Worm (Caenorhabditis elegans): Measurements from ENCODE around the gene F21G4.3.

Gene F21G4.3

DNA sequence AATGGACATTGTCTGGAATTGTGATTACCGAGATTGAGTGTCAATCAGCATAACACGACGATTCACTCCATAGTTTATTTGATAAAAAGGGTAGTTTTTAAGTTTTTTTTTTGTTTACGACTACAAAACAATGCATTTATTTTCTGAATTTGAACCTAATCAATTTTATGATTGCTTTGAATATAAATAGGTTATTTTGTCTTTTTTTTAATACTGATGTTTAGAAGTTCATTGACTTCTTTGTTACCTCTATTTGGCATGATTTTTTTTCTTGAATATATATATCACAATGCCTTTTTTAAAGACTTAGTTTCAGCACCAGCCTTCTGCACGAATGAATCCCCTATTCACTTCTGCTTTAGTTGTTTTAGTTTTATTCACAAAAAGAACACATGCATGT, 25.4 kb upstream of the F21G4.3 start, which contains the start of gene R07B1.13:
Gene R07B1.13 (plus strand): TSS at position 301 of the 400 bp plus-strand sequence.
- TF ChIP-seq Y79H2A.3 (GFP tag; conservative IDR thresholded peaks at IDR 0.05) (no peak), nhr-90 (tag; optimal IDR thresholded peaks at IDR 0.05) (no peak), B0336.3 (GFP tag; IDR thresholded peaks at IDR 0.05) (no peak), him-1 (tag; optimal IDR thresholded peaks at IDR 0.05) (no peak), ceh-58 (GFP tag; IDR thresholded peaks at IDR 0.05) (no peak), madf-8 (GFP tag; conservative IDR thresholded peaks at IDR 0.05) (no peak)

DNA sequence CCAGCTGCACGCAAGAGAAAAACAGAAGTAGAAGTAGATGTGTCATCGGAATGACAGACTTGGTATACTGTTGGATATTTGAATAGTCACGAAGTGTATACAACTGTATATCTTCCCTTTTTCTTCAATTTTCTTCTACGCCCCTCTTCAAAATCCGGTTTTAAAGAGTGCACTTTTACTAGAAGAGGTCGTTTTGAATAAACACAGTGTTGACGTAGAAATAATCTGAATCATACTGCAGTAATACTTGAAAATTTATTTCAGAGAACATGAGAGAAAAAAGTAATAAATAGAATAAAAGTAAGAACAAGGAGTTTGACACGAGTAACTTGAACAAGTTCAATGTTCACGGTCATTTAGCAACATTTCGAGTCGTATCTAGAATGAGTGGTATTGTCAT, 22.4 kb upstream of the F21G4.3 start, which contains the start of gene R07B1.8:
Gene R07B1.8 (minus strand): TSS at position 101 of the 400 bp plus-strand sequence.
- no peak for TF ChIP-seq F22D6.2 (tag; optimal IDR thresholded peaks at IDR 0.05)

ce11 chrX:9877117-9877516, 17.8 kb upstream of the F21G4.3 start, which contains the start of gene R07B1.9:
TSS of gene R07B1.9 (plus strand) at chrX:9877417.
- TF ChIP-seq unc-62 (GFP tag; optimal IDR thresholded peaks at IDR 0.05) (no peak), somi-1 (GFP tag; optimal IDR thresholded peaks at IDR 0.05) (no peak), die-1 (tag; optimal IDR thresholded peaks at IDR 0.05) (no peak), cebp-1 (GFP tag; IDR thresholded peaks at IDR 0.05) (no peak), cebp-1 (tag; optimal IDR thresholded peaks at IDR 0.05) (no peak), T07F8.4 (tag; optimal IDR thresholded peaks at IDR 0.05) (no peak), ceh-27 (GFP tag; optimal IDR thresholded peaks at IDR 0.05) (no peak), rec-8 (tag; optimal IDR thresholded peaks at IDR 0.05) (no peak), Y56A3A.18 (GFP tag; IDR thresholded peaks at IDR 0.05) (no peak), ztf-18 (tag; optimal IDR thresholded peaks at IDR 0.05) (no peak), aptf-3 (GFP tag; IDR thresholded peaks at IDR 0.05) (no peak), Y53F4B.3 (GFP tag; IDR thresholded peaks at IDR 0.05) (no peak), bed-2 (GFP tag; IDR thresholded peaks at IDR 0.05) (no peak), snpc-1.1 (tag; optimal IDR thresholded peaks at IDR 0.05; ENCODE audit: insufficient read depth) (no peak), xnd-1 (tag; optimal IDR thresholded peaks at IDR 0.05) (no peak), tbx-9 (tag; optimal IDR thresholded peaks at IDR 0.05; ENCODE audit: borderline replicate concordance) (no peak), ztf-26 (tag; optimal IDR thresholded peaks at IDR 0.05) (no peak), ceh-91 (GFP tag; IDR thresholded peaks at IDR 0.05) (no peak), madf-6 (GFP tag; IDR thresholded peaks at IDR 0.05) (no peak), egl-44 (GFP tag; IDR thresholded peaks at IDR 0.05) (no peak), ZK185.1 (tag; optimal IDR thresholded peaks at IDR 0.05; ENCODE audit: poor library complexity, severe bottlenecking) (no peak)

- TF ChIP-seq lag-1 (GFP tag; IDR thresholded peaks at IDR 0.05) = no peak
- no peak for TF ChIP-seq him-1 (tag; optimal IDR thresholded peaks at IDR 0.05)
- no peak for TF ChIP-seq pha-4 (tag; optimal IDR thresholded peaks at IDR 0.05)
- no peak for TF ChIP-seq Y56A3A.18 (GFP tag; IDR thresholded peaks at IDR 0.05)
- TF ChIP-seq ceh-27 (GFP tag; optimal IDR thresholded peaks at IDR 0.05) = no peak
- TF ChIP-seq F22D6.2 (tag; optimal IDR thresholded peaks at IDR 0.05) = no peak
- TF ChIP-seq athp-1 (tag; optimal IDR thresholded peaks at IDR 0.05) = no peak
- TF ChIP-seq Y95B8A.8 (GFP tag; IDR thresholded peaks at IDR 0.05) = no peak
- no peak for TF ChIP-seq F37B4.10 (GFP tag; IDR thresholded peaks at IDR 0.05)
- no peak for TF ChIP-seq snpc-4 (GFP tag; optimal IDR thresholded peaks at IDR 0.05)
- TF ChIP-seq snpc-4 (tag; optimal IDR thresholded peaks at IDR 0.05) = no peak
- TF ChIP-seq F57A8.1 (GFP tag; optimal IDR thresholded peaks at IDR 0.05) = no peak
- TF ChIP-seq let-526 (GFP tag; IDR thresholded peaks at IDR 0.05) = no peak
- TF ChIP-seq lir-1 (GFP tag; conservative IDR thresholded peaks at IDR 0.05) = no peak
- no peak for TF ChIP-seq sea-2 (GFP tag; IDR thresholded peaks at IDR 0.05)
- TF ChIP-seq T07F8.4 (tag; optimal IDR thresholded peaks at IDR 0.05) = no peak
- TF ChIP-seq ztf-3 (GFP tag; optimal IDR thresholded peaks at IDR 0.05) = no peak
These were observed 12.8 kb upstream of the F21G4.3 start, which contains the start of gene glo-1 for ce11 chrX:9882112-9882511. TSS of gene glo-1 (minus strand) at chrX:9882212.

All from whole organism, young adult.